Worm (Caenorhabditis elegans): ENCODE data around the gene EGAP9.4.

Gene EGAP9.4

DNA sequence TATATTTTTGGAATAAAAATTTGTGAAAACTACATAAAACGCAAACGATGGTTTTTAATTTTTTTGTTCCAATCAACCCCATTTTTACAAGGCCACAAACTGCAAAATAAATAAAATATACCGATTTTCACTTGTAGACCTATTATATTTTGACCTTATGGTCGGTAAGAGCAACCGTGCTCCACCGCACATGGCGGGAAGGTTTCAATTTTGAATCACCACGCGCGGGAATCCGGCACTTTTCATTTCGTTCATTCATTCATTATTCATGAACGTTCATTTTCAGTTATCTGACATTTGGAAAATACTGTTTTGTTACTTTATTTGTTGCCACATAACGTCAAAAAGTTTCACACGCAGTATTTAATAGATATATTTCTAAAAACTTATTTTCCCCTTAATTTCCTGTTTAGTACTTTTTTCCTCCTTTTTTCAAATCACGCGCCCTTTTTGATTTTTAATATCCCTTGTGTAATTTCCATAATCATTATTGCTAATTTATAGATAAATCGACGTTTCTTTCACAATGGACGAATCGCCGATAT is 17.1 kb downstream of the EGAP9.4 start, which contains the start of gene hcp-1 (continued):
- TF ChIP-seq unc-98 (GFP tag; IDR thresholded peaks at IDR 0.05) (no peak), fkh-8 (tag; optimal IDR thresholded peaks at IDR 0.05) (no peak), fkh-10 (GFP tag; optimal IDR thresholded peaks at IDR 0.05) (no peak), ztf-4 (tag; optimal IDR thresholded peaks at IDR 0.05) (no peak), vab-15 (tag; optimal IDR thresholded peaks at IDR 0.05) (no peak), efl-1 (optimal IDR thresholded peaks at IDR 0.05) (peak; percentile 91 to 95), efl-1 (GFP tag; optimal IDR thresholded peaks at IDR 0.05 in 1 of 2) (peak; percentile 89 to 99), ceh-90 (tag; optimal IDR thresholded peaks at IDR 0.05) (no peak), nhr-90 (tag; optimal IDR thresholded peaks at IDR 0.05; ENCODE audit: poor library complexity) (no peak), ama-1 (optimal IDR thresholded peaks at IDR 0.05) (no peak), lsy-2 (tag; optimal IDR thresholded peaks at IDR 0.05) (peak in 1 of 2 experiments; percentile 72), nhr-19 (GFP tag; conservative IDR thresholded peaks at IDR 0.05) (no peak), unc-130 (tag; optimal IDR thresholded peaks at IDR 0.05) (peak; percentile 36), skn-1 (tag; optimal IDR thresholded peaks at IDR 0.05) (no peak), lin-35 (GFP tag; optimal IDR thresholded peaks at IDR 0.05) (peak; percentile 84 to 95), mef-2 (tag; optimal IDR thresholded peaks at IDR 0.05) (no peak), dpl-1 (GFP tag; optimal IDR thresholded peaks at IDR 0.05) (peak; percentile 87 to 91 (median 88)), nhr-12 (tag; optimal IDR thresholded peaks at IDR 0.05) (no peak), ces-1 (GFP tag; optimal IDR thresholded peaks at IDR 0.05) (no peak), nhr-237 (tag; optimal IDR thresholded peaks at IDR 0.05) (no peak), snu-23 (GFP tag; optimal IDR thresholded peaks at IDR 0.05) (peak; percentile 46), blmp-1 (tag; optimal IDR thresholded peaks at IDR 0.05) (peak; percentile 83), elt-3 (tag; optimal IDR thresholded peaks at IDR 0.05) (no peak), xbp-1 (tag; optimal IDR thresholded peaks at IDR 0.05) (peak; percentile 41), hlh-17 (GFP tag; optimal IDR thresholded peaks at IDR 0.05; ENCODE audit: borderline replicate concordance) (no peak), C16A3.4 (tag; optimal IDR thresholded peaks at IDR 0.05) (peak; percentile 61), nhr-11 (tag; optimal IDR thresholded peaks at IDR 0.05) (no peak), fkh-4 (tag; optimal IDR thresholded peaks at IDR 0.05; ENCODE audit: borderline replicate concordance) (no peak), zag-1 (tag; optimal IDR thresholded peaks at IDR 0.05) (no peak), C04F5.9 (tag; optimal IDR thresholded peaks at IDR 0.05) (no peak), lin-14 (GFP tag; optimal IDR thresholded peaks at IDR 0.05) (no peak), sox-4 (tag; optimal IDR thresholded peaks at IDR 0.05) (no peak), egl-27 (tag; optimal IDR thresholded peaks at IDR 0.05) (no peak), alr-1 (tag; optimal IDR thresholded peaks at IDR 0.05; ENCODE audit: borderline replicate concordance) (no peak), tbx-2 (tag; optimal IDR thresholded peaks at IDR 0.05) (no peak), lir-3 (tag; optimal IDR thresholded peaks at IDR 0.05; ENCODE audit: poor library complexity) (no peak), swsn-7 (tag; optimal IDR thresholded peaks at IDR 0.05) (peak; percentile 9), sup-37 (GFP tag; optimal IDR thresholded peaks at IDR 0.05) (no peak), nhr-85 (tag) (no peak), jun-1 (tag; optimal IDR thresholded peaks at IDR 0.05) (no peak), mab-9 (GFP tag; IDR thresholded peaks at IDR 0.05) (no peak), F16B12.6 (tag; optimal IDR thresholded peaks at IDR 0.05) (peak; percentile 29), pqm-1 (tag; optimal IDR thresholded peaks at IDR 0.05) (no peak), C34B4.2 (tag; optimal IDR thresholded peaks at IDR 0.05) (no peak), nhr-28 (tag; optimal IDR thresholded peaks at IDR 0.05) (no peak), nhr-47 (tag; optimal IDR thresholded peaks at IDR 0.05) (no peak), isw-1 (GFP tag; IDR thresholded peaks at IDR 0.05) (peak; percentile 3; the same call in 1 of the 2 replicates), tlp-1 (tag; optimal IDR thresholded peaks at IDR 0.05) (no peak), unc-62 (GFP tag; optimal IDR thresholded peaks at IDR 0.05) (no peak), unc-30 (tag; optimal IDR thresholded peaks at IDR 0.05) (no peak), ceh-88 (GFP tag; IDR thresholded peaks at IDR 0.05) (no peak), ceh-63 (GFP tag; optimal IDR thresholded peaks at IDR 0.05) (no peak), sptf-1 (tag; optimal IDR thresholded peaks at IDR 0.05) (no peak), lin-39 (tag; optimal IDR thresholded peaks at IDR 0.05) (no peak)

All from whole organism, L1 larva.